Worm (Caenorhabditis elegans) whole organism, late embryonic: ENCODE results near the gene F42A6.1.

ENCODE experiments used
- ref-2 ChIP-seq: sonication (generic microtip); optimal IDR thresholded peaks from 2 replicates; lab custom pipeline; 2016; ENCODE audit warnings: missing genetic modification characterization, missing compliant biosample characterization
- unc-55 ChIP-seq: sonication (generic microtip); optimal IDR thresholded peaks from 2 replicates; lab custom pipeline; 2017; ENCODE audit warnings: missing biosample characterization, missing genetic modification reagents, missing genetic modification characterization

DNA sequence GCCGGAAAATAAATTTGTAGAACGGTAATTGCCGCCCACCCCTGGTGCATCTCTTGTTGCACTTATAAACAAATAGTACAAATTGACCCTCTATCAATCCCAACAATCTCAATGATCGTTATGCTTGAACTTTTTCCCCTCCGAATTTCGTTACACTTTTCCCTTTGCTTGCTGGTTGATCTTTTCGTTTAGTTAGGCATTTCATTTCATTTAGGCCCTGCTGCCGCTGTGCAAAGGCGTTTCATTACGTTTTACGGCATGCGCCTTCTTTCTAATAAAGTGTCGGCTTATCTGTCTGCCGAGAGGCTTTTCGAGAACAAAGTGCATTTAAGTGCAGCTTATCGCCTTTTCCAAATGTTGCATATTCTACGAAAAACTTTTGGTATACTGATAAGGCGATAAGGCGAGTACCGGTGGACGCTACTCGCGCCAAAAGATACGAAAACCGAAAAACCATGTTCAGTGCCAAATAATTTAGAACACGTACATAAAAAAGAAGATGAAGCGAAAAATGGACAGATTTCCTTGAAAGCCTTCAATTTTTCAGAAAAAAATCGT lies 44.1 kb upstream of the F42A6.1 start:
- no peak for TF ChIP-seq ref-2 (tag; lab: Kevin White, UChicago)
- TF ChIP-seq unc-55 = no peak
